Worm (Caenorhabditis elegans) whole organism, L1 larva: ENCODE results near the gene calf-1.

Experiments
- C04F5.9 ChIP-seq: sonication (generic microtip); optimal IDR thresholded peaks from 2 replicates; lab custom pipeline; 2016; ENCODE audit warnings: missing genetic modification characterization, missing compliant biosample characterization
- C34B4.2 ChIP-seq: sonication (generic microtip); optimal IDR thresholded peaks from 2 replicates; lab custom pipeline; 2017; ENCODE audit warnings: mild to moderate bottlenecking, missing genetic modification characterization, missing compliant biosample characterization
- F16B12.6 ChIP-seq: fragments of 150-350 bp; optimal IDR thresholded peaks from 2 replicates; lab custom pipeline; 2014; ENCODE audit warnings: missing biosample characterization, missing genetic modification characterization
- Y116A8C.19 ChIP-seq: sonication (generic microtip); optimal IDR thresholded peaks from 2 replicates; lab custom pipeline; 2016; ENCODE audit warnings: missing compliant biosample characterization, missing genetic modification characterization, borderline replicate concordance
- aly-2 ChIP-seq: fragments of 150-350 bp; optimal IDR thresholded peaks from 2 replicates; lab custom pipeline; 2014; ENCODE audit warnings: missing biosample characterization, missing genetic modification characterization
- ama-1 ChIP-seq: fragments of 150-350 bp; optimal IDR thresholded peaks from 2 replicates; lab custom pipeline; 2014
- ceh-8 ChIP-seq: fragments of 200-800 bp; sonication (Bioruptor generic); optimal IDR thresholded peaks from 2 replicates; lab custom pipeline; 2018; ENCODE audit warnings: mild to moderate bottlenecking, missing genetic modification characterization, moderate library complexity, missing compliant biosample characterization
- efl-1 ChIP-seq, 4 experiments: fragments of 150-350 bp; optimal IDR thresholded peaks in 3 of 4; peaks in 1 of 4; 1 replicate in 1 of 4; 2 replicates in 3 of 4; lab custom pipeline; 2014; ENCODE audit warnings: missing biosample characterization in 2 of 4, missing genetic modification characterization in 2 of 4, missing genetic modification reagents in 2 of 4
- efl-3 ChIP-seq: fragments of 200-800 bp; sonication (Bioruptor generic); optimal IDR thresholded peaks from 2 replicates; lab custom pipeline; 2018; ENCODE audit warnings: mild to moderate bottlenecking, missing genetic modification characterization, missing compliant biosample characterization
- egl-27 ChIP-seq, 2 experiments: fragments of 150-350 bp in 1 of 2; sonication (generic microtip); optimal IDR thresholded peaks; 3 replicates each; lab custom pipeline; 2017 to 2018; ENCODE audit warnings: missing biosample characterization in 2 of 2, missing genetic modification characterization in 2 of 2, missing genetic modification reagents in 2 of 2
- elt-2 ChIP-seq: sonication (generic microtip); optimal IDR thresholded peaks from 2 replicates; lab custom pipeline; 2016; ENCODE audit warnings: missing genetic modification characterization, mild to moderate bottlenecking, inconsistent platforms, missing compliant biosample characterization, missing genetic modification reagents
- fkh-10 ChIP-seq: sonication (generic microtip); optimal IDR thresholded peaks from 2 replicates; lab custom pipeline; 2017; ENCODE audit warnings: missing biosample characterization, missing genetic modification reagents, missing genetic modification characterization
- fkh-4 ChIP-seq: sonication (generic microtip); optimal IDR thresholded peaks from 2 replicates; lab custom pipeline; 2016; ENCODE audit warnings: missing compliant biosample characterization, missing genetic modification characterization, borderline replicate concordance
- fkh-8 ChIP-seq: sonication (generic microtip); optimal IDR thresholded peaks from 2 replicates; lab custom pipeline; 2016; ENCODE audit warnings: mild to moderate bottlenecking, missing genetic modification characterization, missing compliant biosample characterization
- fos-1 ChIP-seq: fragments of 150-350 bp; optimal IDR thresholded peaks from 2 replicates; lab custom pipeline; 2014; ENCODE audit warnings: missing biosample characterization, missing genetic modification characterization
- hlh-4 ChIP-seq: sonication (generic microtip); optimal IDR thresholded peaks from 2 replicates; lab custom pipeline; 2016; ENCODE audit warnings: mild to moderate bottlenecking, missing genetic modification characterization, missing compliant biosample characterization
- irx-1 ChIP-seq: sonication (generic microtip); optimal IDR thresholded peaks from 2 replicates; lab custom pipeline; 2016; ENCODE audit warnings: missing genetic modification characterization, missing compliant biosample characterization
- isw-1 ChIP-seq: fragments of 200-800 bp; sonication (Bioruptor generic); IDR thresholded peaks from 2 replicates; pipeline ENCODE4 v1.3.6; 2022; ENCODE audit warnings: missing genetic modification characterization, missing compliant biosample characterization
- jun-1 ChIP-seq: fragments of 150-350 bp; optimal IDR thresholded peaks from 2 replicates; lab custom pipeline; 2014; ENCODE audit warnings: missing biosample characterization, missing genetic modification reagents, missing genetic modification characterization
- lin-14 ChIP-seq: fragments of 200-800 bp; sonication (Bioruptor generic); optimal IDR thresholded peaks from 2 replicates; lab custom pipeline; 2018; ENCODE audit warnings: mild to moderate bottlenecking, missing genetic modification characterization, moderate library complexity, missing compliant biosample characterization
- lin-35 ChIP-seq, 2 experiments: fragments of 150-350 bp; optimal IDR thresholded peaks; 2 replicates each; lab custom pipeline; 2014; ENCODE audit warnings: missing biosample characterization in 2 of 2, missing genetic modification characterization in 2 of 2, missing genetic modification reagents in 2 of 2
- lin-39 ChIP-seq: fragments of 150-350 bp; optimal IDR thresholded peaks from 2 replicates; lab custom pipeline; 2014; ENCODE audit warnings: missing biosample characterization, missing genetic modification reagents, missing genetic modification characterization
- lsy-2 ChIP-seq, 2 experiments: fragments of 150-350 bp; optimal IDR thresholded peaks; 2 replicates each; lab custom pipeline; 2014; ENCODE audit warnings: missing biosample characterization in 2 of 2, missing genetic modification characterization in 2 of 2
- mdl-1 ChIP-seq, 2 experiments: fragments of 150-350 bp; optimal IDR thresholded peaks; 2 replicates each; lab custom pipeline; 2014 to 2017; ENCODE audit warnings: missing biosample characterization in 2 of 2, missing genetic modification characterization in 2 of 2, inconsistent platforms in 1 of 2
- mef-2 ChIP-seq: fragments of 150-350 bp; optimal IDR thresholded peaks from 2 replicates; lab custom pipeline; 2014; ENCODE audit warnings: missing biosample characterization, missing genetic modification characterization
- mep-1 ChIP-seq: fragments of 150-350 bp; optimal IDR thresholded peaks from 2 replicates; lab custom pipeline; 2014; ENCODE audit warnings: missing biosample characterization, missing genetic modification characterization
- nhr-11 ChIP-seq: fragments of 150-350 bp; optimal IDR thresholded peaks from 2 replicates; lab custom pipeline; 2014; ENCODE audit warnings: missing biosample characterization, missing genetic modification characterization
- nhr-20 ChIP-seq: sonication (generic microtip); optimal IDR thresholded peaks from 2 replicates; lab custom pipeline; 2016; ENCODE audit warnings: mild to moderate bottlenecking, missing genetic modification characterization, missing compliant biosample characterization
- nhr-237 ChIP-seq: fragments of 150-350 bp; optimal IDR thresholded peaks from 2 replicates; lab custom pipeline; 2014; ENCODE audit warnings: missing biosample characterization, missing genetic modification characterization
- nhr-47 ChIP-seq: sonication (generic microtip); optimal IDR thresholded peaks from 2 replicates; lab custom pipeline; 2016; ENCODE audit warnings: mild to moderate bottlenecking, missing genetic modification characterization, moderate library complexity, missing compliant biosample characterization
- nhr-71 ChIP-seq: sonication (generic microtip); optimal IDR thresholded peaks from 2 replicates; lab custom pipeline; 2016; ENCODE audit warnings: mild to moderate bottlenecking, missing genetic modification characterization, moderate library complexity, missing compliant biosample characterization
- nhr-77 ChIP-seq: fragments of 150-350 bp; optimal IDR thresholded peaks from 2 replicates; lab custom pipeline; 2014; ENCODE audit warnings: missing biosample characterization, missing genetic modification characterization
- nhr-84 ChIP-seq: sonication (generic microtip); optimal IDR thresholded peaks from 2 replicates; lab custom pipeline; 2017; ENCODE audit warnings: missing biosample characterization, missing genetic modification characterization
- pqm-1 ChIP-seq: sonication (generic microtip); optimal IDR thresholded peaks from 3 replicates; lab custom pipeline; 2017; ENCODE audit warnings: missing biosample characterization, missing genetic modification characterization
- snpc-4 ChIP-seq: fragments of 150-350 bp; optimal IDR thresholded peaks from 2 replicates; lab custom pipeline; 2014; ENCODE audit warnings: missing biosample characterization, missing genetic modification characterization
- sox-4 ChIP-seq: sonication (generic microtip); optimal IDR thresholded peaks from 2 replicates; lab custom pipeline; 2016; ENCODE audit warnings: missing genetic modification characterization, missing compliant biosample characterization
- sptf-1 ChIP-seq: fragments of 150-350 bp; optimal IDR thresholded peaks from 2 replicates; lab custom pipeline; 2014; ENCODE audit warnings: missing biosample characterization, missing genetic modification characterization
- sup-37 ChIP-seq: fragments of 200-800 bp; sonication (Bioruptor generic); optimal IDR thresholded peaks from 2 replicates; lab custom pipeline; 2018; ENCODE audit warnings: mild to moderate bottlenecking, missing genetic modification characterization, missing compliant biosample characterization
- tbx-2 ChIP-seq: sonication (generic microtip); optimal IDR thresholded peaks from 2 replicates; lab custom pipeline; 2016; ENCODE audit warnings: missing genetic modification characterization, missing compliant biosample characterization
- unc-86 ChIP-seq: sonication (generic microtip); optimal IDR thresholded peaks from 2 replicates; lab custom pipeline; 2016; ENCODE audit warnings: missing genetic modification characterization, missing compliant biosample characterization
- xbp-1 ChIP-seq: sonication (generic microtip); optimal IDR thresholded peaks from 2 replicates; lab custom pipeline; 2016; ENCODE audit warnings: missing genetic modification characterization, missing compliant biosample characterization
- ztf-11 ChIP-seq, 2 experiments: sonication (generic microtip); optimal IDR thresholded peaks; 2 replicates each; lab custom pipeline; 2016 to 2017; ENCODE audit warnings: missing genetic modification characterization in 2 of 2, missing biosample characterization in 1 of 2, missing compliant biosample characterization in 1 of 2

Gene calf-1

ce11 chrV:20500405-20500804, 21.5 kb upstream of the calf-1 start, which contains the start of gene dct-14:
dct-14 (minus strand) TSS chrV:20500505.
- TF ChIP-seq nhr-84 (no peak), efl-1 (optimal IDR thresholded peaks at IDR 0.05; lab: Kevin White, UChicago) (no peak), efl-1 (GFP tag; optimal IDR thresholded peaks at IDR 0.05 in 1 of 2; lab: Kevin White, UChicago) (peak in 1 of 2 experiments; percentile 1), fkh-8 (peak; percentile 14)

DNA sequence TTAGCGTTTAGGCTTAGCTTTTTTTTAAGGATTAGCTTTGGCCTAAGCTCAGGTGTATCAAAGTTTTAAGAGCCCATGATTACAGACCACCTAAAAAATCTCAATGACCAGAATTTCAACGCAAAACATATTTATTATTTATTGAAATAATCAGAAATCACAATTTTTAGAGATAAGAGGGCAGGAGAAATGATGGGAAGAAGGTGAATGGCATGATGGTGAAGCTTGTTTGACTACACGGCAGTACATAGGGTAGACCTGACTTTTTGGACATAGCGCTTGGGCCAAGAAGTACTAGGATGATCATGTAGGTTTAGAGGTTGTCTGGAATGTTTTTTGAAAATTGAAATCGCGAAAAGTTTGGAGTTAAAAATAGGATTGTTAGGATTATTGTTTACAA, 20.8 kb upstream of the calf-1 start:
- TF ChIP-seq nhr-20 (no peak), lin-35 (GFP tag; optimal IDR thresholded peaks at IDR 0.05; lab: Kevin White, UChicago) (no peak), mdl-1 (tag; optimal IDR thresholded peaks at IDR 0.05; lab: Kevin White, UChicago) (no peak), egl-27 (tag; optimal IDR thresholded peaks at IDR 0.05; lab: Kevin White, UChicago) (no peak), sptf-1 (tag; lab: Kevin White, UChicago) (no peak), efl-3 (no peak), C34B4.2 (tag; lab: Kevin White, UChicago) (no peak), ama-1 (no peak), sup-37 (GFP tag; lab: Kevin White, UChicago) (no peak), ztf-11 (tag; optimal IDR thresholded peaks at IDR 0.05; lab: Kevin White, UChicago) (no peak), lsy-2 (tag; optimal IDR thresholded peaks at IDR 0.05; lab: Kevin White, UChicago) (no peak), snpc-4 (no peak), nhr-77 (no peak), fkh-4 (no peak), C04F5.9 (tag; lab: Kevin White, UChicago) (no peak)

DNA sequence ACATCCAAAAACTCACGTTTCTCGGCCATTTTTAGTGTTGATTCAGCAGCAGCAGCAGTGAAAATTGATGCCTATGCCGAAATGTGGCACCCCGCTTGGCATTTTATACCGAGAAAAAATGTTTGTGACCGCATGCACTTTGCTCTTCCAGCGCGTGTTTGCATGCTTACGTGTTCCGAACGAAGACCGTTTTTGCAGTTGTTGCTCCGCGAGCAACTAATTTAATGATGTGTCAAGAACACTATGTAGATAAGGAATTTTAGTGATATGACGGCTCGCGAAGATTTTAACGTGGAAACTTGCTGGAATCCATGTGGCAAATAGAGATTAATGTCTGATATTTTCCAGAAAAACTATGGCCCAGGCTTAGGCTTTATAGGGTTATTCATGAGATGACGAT, 20.1 kb upstream of the calf-1 start, which contains the start of gene dct-16:
TSS of gene dct-16 (minus strand) at position 78 of the 400 bp plus-strand sequence.
- TF ChIP-seq mdl-1 (tag; optimal IDR thresholded peaks at IDR 0.05; lab: Kevin White, UChicago): peak in 1 of 2 experiments; percentile 12
- peak; percentile 72 for TF ChIP-seq elt-2
- no peak for TF ChIP-seq nhr-47 (tag; lab: Kevin White, UChicago)
- peak; percentile 15 for TF ChIP-seq lin-14 (GFP tag; lab: Kevin White, UChicago)
- peak; percentile 18 for TF ChIP-seq nhr-71
- no peak for TF ChIP-seq ceh-8 (GFP tag; lab: Kevin White, UChicago)
- TF ChIP-seq lin-35 (GFP tag; optimal IDR thresholded peaks at IDR 0.05; lab: Kevin White, UChicago): peak in 1 of 2 experiments; percentile 15

- peak; percentile 38 for TF ChIP-seq elt-2
- TF ChIP-seq sptf-1 (tag; lab: Kevin White, UChicago): no peak
- TF ChIP-seq efl-1 (optimal IDR thresholded peaks at IDR 0.05; lab: Kevin White, UChicago): no peak
- peak in 1 of 2 experiments; percentile 25 for TF ChIP-seq efl-1 (GFP tag; optimal IDR thresholded peaks at IDR 0.05 in 1 of 2; lab: Kevin White, UChicago)
Measured at ce11 chrV:20497537-20497936, 18.6 kb upstream of the calf-1 start.

- TF ChIP-seq sox-4 (tag; lab: Kevin White, UChicago) (no peak), lin-39 (tag; lab: Kevin White, UChicago) (peak; percentile 31), irx-1 (tag; lab: Kevin White, UChicago) (peak; percentile 62), isw-1 (GFP tag; lab: Robert Waterston, UW) (peak; percentile 72), F16B12.6 (tag; lab: Kevin White, UChicago) (peak; percentile 90), Y116A8C.19 (tag; lab: Kevin White, UChicago) (no peak), aly-2 (no peak), fkh-10 (GFP tag; lab: Kevin White, UChicago) (no peak), efl-1 (optimal IDR thresholded peaks at IDR 0.05; lab: Kevin White, UChicago) (peak; percentile 46 to 73), efl-1 (GFP tag; optimal IDR thresholded peaks at IDR 0.05 in 1 of 2; lab: Kevin White, UChicago) (peak; percentile 72 to 94), lin-14 (GFP tag; lab: Kevin White, UChicago) (no peak), mef-2 (tag; lab: Kevin White, UChicago) (no peak), nhr-11 (tag; lab: Kevin White, UChicago) (no peak), pqm-1 (no peak), unc-86 (tag; lab: Kevin White, UChicago) (peak; percentile 25), snpc-4 (peak; percentile 40), tbx-2 (tag; lab: Kevin White, UChicago) (peak; percentile 27), fos-1 (tag; lab: Kevin White, UChicago) (no peak), fkh-4 (no peak), mep-1 (tag; lab: Kevin White, UChicago) (peak; percentile 69), nhr-237 (no peak), xbp-1 (tag; lab: Kevin White, UChicago) (peak; percentile 82), jun-1 (tag; lab: Kevin White, UChicago) (no peak), nhr-47 (tag; lab: Kevin White, UChicago) (peak; percentile 80), hlh-4 (tag; lab: Kevin White, UChicago) (no peak)
Measured at ce11 chrV:20493271-20494231, 14.7 kb upstream of the calf-1 start, which contains the start of gene B0250.5. B0250.5 (plus strand) TSS chrV:20493924.
